Worm (Caenorhabditis elegans) whole organism, early embryonic: ENCODE data around the gene lnp-1.

Experiments
- B0310.2 ChIP-seq: sonication (generic microtip); optimal IDR thresholded peaks from 2 replicates; lab custom pipeline; 2016; ENCODE audit warnings: mild to moderate bottlenecking, missing genetic modification characterization, missing compliant biosample characterization
- F13C5.2 ChIP-seq: sonication (generic microtip); optimal IDR thresholded peaks from 2 replicates; lab custom pipeline; 2017; ENCODE audit warnings: mild to moderate bottlenecking, missing genetic modification characterization, inconsistent platforms, missing compliant biosample characterization
- ama-1 ChIP-seq: fragments of 150-350 bp; optimal IDR thresholded peaks from 2 replicates; lab custom pipeline; 2014
- ceh-36 ChIP-seq: sonication (generic microtip); optimal IDR thresholded peaks from 2 replicates; lab custom pipeline; 2016; ENCODE audit warnings: missing genetic modification characterization, inconsistent platforms, missing compliant biosample characterization
- flt-1 ChIP-seq: fragments of 200-800 bp; sonication (Bioruptor generic); IDR thresholded peaks from 2 replicates; pipeline ENCODE4 v1.3.6; 2022; ENCODE audit warnings: missing genetic modification characterization, missing compliant biosample characterization
- hmbx-1 ChIP-seq: sonication (generic microtip); optimal IDR thresholded peaks from 2 replicates; lab custom pipeline; 2016; ENCODE audit warnings: mild to moderate bottlenecking, missing genetic modification characterization, missing compliant biosample characterization
- hmg-4 ChIP-seq: fragments of 200-800 bp; sonication (Bioruptor generic); optimal IDR thresholded peaks from 2 replicates; lab custom pipeline; 2018; ENCODE audit warnings: mild to moderate bottlenecking, missing genetic modification characterization, missing compliant biosample characterization
- hnd-1 ChIP-seq: sonication (generic microtip); optimal IDR thresholded peaks from 2 replicates; lab custom pipeline; 2016; ENCODE audit warnings: missing genetic modification characterization, missing compliant biosample characterization
- pes-1 ChIP-seq: fragments of 200-800 bp; sonication (Bioruptor generic); IDR thresholded peaks from 2 replicates; pipeline ENCODE4 v1.3.6; 2022; ENCODE audit warnings: missing genetic modification reagents, missing genetic modification characterization, missing compliant biosample characterization
- scrt-1 ChIP-seq: fragments of 200-800 bp; sonication (Bioruptor generic); IDR thresholded peaks from 2 replicates; pipeline ENCODE4 v1.3.6; 2022; ENCODE audit warnings: missing genetic modification characterization, missing compliant biosample characterization
- sea-1 ChIP-seq: fragments of 200-800 bp; sonication (Bioruptor generic); conservative IDR thresholded peaks from 2 replicates; pipeline ENCODE4 v1.3.6; 2022; ENCODE audit warnings: missing genetic modification characterization, missing compliant biosample characterization
- tbx-11 ChIP-seq: fragments of 200-800 bp; sonication (Bioruptor generic); IDR thresholded peaks from 2 replicates; pipeline ENCODE4 v1.3.6; 2022; ENCODE audit warnings: missing genetic modification characterization, missing compliant biosample characterization
- tbx-37 ChIP-seq: fragments of 200-800 bp; sonication (Bioruptor generic); conservative IDR thresholded peaks from 2 replicates; pipeline ENCODE4 v1.3.6; 2022; ENCODE audit warnings: missing genetic modification reagents, missing genetic modification characterization, missing compliant biosample characterization
- tra-4 ChIP-seq: sonication (generic microtip); optimal IDR thresholded peaks from 2 replicates; lab custom pipeline; 2017; ENCODE audit warnings: missing genetic modification characterization, missing compliant biosample characterization

- TF ChIP-seq hnd-1 (no peak), flt-1 (no peak), tra-4 (tag; lab: Kevin White, UChicago) (no peak), tbx-11 (GFP tag; lab: Robert Waterston, UW) (no peak), pes-1 (GFP tag; lab: Robert Waterston, UW) (no peak), sea-1 (GFP tag; lab: Robert Waterston, UW) (no peak), ama-1 (no peak), ceh-36 (tag; lab: Kevin White, UChicago) (no peak), F13C5.2 (tag; lab: Kevin White, UChicago) (no peak), scrt-1 (GFP tag; lab: Robert Waterston, UW) (no peak), hmg-4 (GFP tag; lab: Kevin White, UChicago) (no peak), B0310.2 (tag; lab: Kevin White, UChicago) (no peak), hmbx-1 (tag; lab: Kevin White, UChicago) (no peak), tbx-37 (no peak)
These were observed 26.3 kb upstream of the lnp-1 start for ce11 chrX:4562288-4562687.
